Fruit fly (Drosophila melanogaster) whole organism, embryonic: ENCODE results near the gene Bro.

Experiments
- Aef1 ChIP-seq: fragments of 200-800 bp; sonication (Bioruptor generic); IDR thresholded peaks from 3 replicates; pipeline ENCODE4 v1.3.6; 2022; ENCODE audit warnings: missing biosample characterization, missing genetic modification characterization
- Antp ChIP-seq: fragments of 200-800 bp; sonication (Bioruptor generic); optimal IDR thresholded peaks from 3 replicates; lab custom pipeline; 2016; ENCODE audit warnings: missing biosample characterization, missing genetic modification characterization
- CG10321 ChIP-seq: fragments of 200-800 bp; sonication (Bioruptor generic); IDR thresholded peaks from 2 replicates; pipeline ENCODE4 v1.3.6; 2022; ENCODE audit warnings: missing biosample characterization, missing genetic modification characterization
- CG10462 ChIP-seq: fragments of 200-800 bp; sonication (Bioruptor generic); optimal IDR thresholded peaks from 2 replicates; lab custom pipeline; 2016; ENCODE audit warnings: missing biosample characterization, missing genetic modification characterization
- CG11560 ChIP-seq: fragments of 200-800 bp; sonication (Bioruptor generic); IDR thresholded peaks from 3 replicates; pipeline ENCODE4 v1.3.6; 2022; ENCODE audit warnings: missing biosample characterization, missing genetic modification characterization
- CG12155 ChIP-seq: fragments of 200-800 bp; sonication (Bioruptor generic); optimal IDR thresholded peaks from 3 replicates; lab custom pipeline; 2016; ENCODE audit warnings: missing biosample characterization, missing genetic modification characterization
- CG12391 ChIP-seq: fragments of 200-800 bp; sonication (Bioruptor generic); optimal IDR thresholded peaks from 3 replicates; lab custom pipeline; 2018; ENCODE audit warnings: missing biosample characterization, mild to moderate bottlenecking, missing genetic modification characterization, moderate library complexity
- CG15696 ChIP-seq: fragments of 200-800 bp; sonication (Bioruptor generic); optimal IDR thresholded peaks from 2 replicates; lab custom pipeline; 2019; ENCODE audit warnings: missing biosample characterization, mild to moderate bottlenecking, missing genetic modification characterization, moderate library complexity
- CG1647 ChIP-seq: fragments of 200-800 bp; sonication (Bioruptor generic); optimal IDR thresholded peaks from 3 replicates; lab custom pipeline; 2016; ENCODE audit warnings: missing biosample characterization, missing genetic modification characterization
- CG17186 ChIP-seq: fragments of 200-800 bp; sonication (Bioruptor generic); optimal IDR thresholded peaks from 3 replicates; lab custom pipeline; 2017; ENCODE audit warnings: missing biosample characterization, missing genetic modification reagents, missing genetic modification characterization
- CG17361 ChIP-seq: fragments of 200-800 bp; sonication (Bioruptor generic); IDR thresholded peaks from 3 replicates; pipeline ENCODE4 v1.3.6; 2022; ENCODE audit warnings: missing biosample characterization, missing genetic modification characterization
- CG17385 ChIP-seq: fragments of 200-800 bp; sonication (Bioruptor generic); optimal IDR thresholded peaks from 3 replicates; lab custom pipeline; 2018; ENCODE audit warnings: missing biosample characterization, mild to moderate bottlenecking, missing genetic modification characterization
- CG30431 ChIP-seq: fragments of 200-800 bp; sonication (Bioruptor generic); optimal IDR thresholded peaks from 2 replicates; lab custom pipeline; 2017; ENCODE audit warnings: missing biosample characterization, missing genetic modification characterization
- CG32767 ChIP-seq: fragments of 200-800 bp; sonication (Bioruptor generic); IDR thresholded peaks from 2 replicates; pipeline ENCODE4 v1.3.6; 2022; ENCODE audit warnings: missing biosample characterization, missing genetic modification characterization
- CG34376 ChIP-seq: fragments of 200-800 bp; sonication (Bioruptor generic); optimal IDR thresholded peaks from 2 replicates; lab custom pipeline; 2018; ENCODE audit warnings: missing biosample characterization, mild to moderate bottlenecking, missing genetic modification characterization
- CG4328 ChIP-seq: fragments of 200-800 bp; sonication (Bioruptor generic); optimal IDR thresholded peaks from 3 replicates; lab custom pipeline; 2017; ENCODE audit warnings: missing biosample characterization, missing genetic modification reagents, missing genetic modification characterization
- Camta ChIP-seq: fragments of 200-800 bp; sonication (Bioruptor generic); optimal IDR thresholded peaks from 2 replicates; lab custom pipeline; 2016; ENCODE audit warnings: missing biosample characterization, missing genetic modification characterization
- Doc3 ChIP-seq: fragments of 200-800 bp; sonication (Bioruptor generic); IDR thresholded peaks from 3 replicates; pipeline ENCODE4 v1.3.6; 2022; ENCODE audit warnings: missing biosample characterization, missing genetic modification characterization; ENCODE audit not compliant: partially characterized antibody
- E2f2 ChIP-seq: fragments of 200-800 bp; sonication (Bioruptor generic); IDR thresholded peaks from 2 replicates; pipeline ENCODE4 v1.3.6; 2022; ENCODE audit warnings: missing biosample characterization, missing genetic modification characterization
- Ets97D ChIP-seq: fragments of 200-800 bp; sonication (Bioruptor generic); optimal IDR thresholded peaks from 3 replicates; lab custom pipeline; 2016; ENCODE audit warnings: missing biosample characterization, missing genetic modification characterization
- Hey ChIP-seq: fragments of 200-800 bp; sonication (Bioruptor generic); optimal IDR thresholded peaks from 3 replicates; lab custom pipeline; 2018; ENCODE audit warnings: missing biosample characterization, mild to moderate bottlenecking, missing genetic modification characterization
- Hmr ChIP-seq: fragments of 200-800 bp; sonication (Bioruptor generic); optimal IDR thresholded peaks from 3 replicates; lab custom pipeline; 2017; ENCODE audit warnings: mild to moderate bottlenecking, missing biosample characterization, missing genetic modification reagents, missing genetic modification characterization
- MESR4 ChIP-seq: fragments of 200-800 bp; sonication (Bioruptor generic); optimal IDR thresholded peaks from 2 replicates; lab custom pipeline; 2018; ENCODE audit warnings: missing biosample characterization, mild to moderate bottlenecking, missing genetic modification characterization, moderate library complexity
- Med ChIP-seq: fragments of 200-800 bp; sonication (Bioruptor generic); peaks from one replicate; lab custom pipeline; 2016; ENCODE audit warnings: missing biosample characterization, missing genetic modification characterization, mild to moderate bottlenecking, inconsistent platforms, moderate library complexity
- Meics ChIP-seq: fragments of 200-800 bp; sonication (Bioruptor generic); optimal IDR thresholded peaks from 2 replicates; lab custom pipeline; 2017; ENCODE audit warnings: missing biosample characterization, mild to moderate bottlenecking, missing genetic modification characterization
- Poxn ChIP-seq: fragments of 200-800 bp; sonication (Bioruptor generic); IDR thresholded peaks from 2 replicates; pipeline ENCODE4 v1.3.6; 2022; ENCODE audit warnings: missing biosample characterization, missing genetic modification characterization
- Ptx1 ChIP-seq: fragments of 200-800 bp; sonication (Bioruptor generic); IDR thresholded peaks from 2 replicates; pipeline ENCODE4 v1.3.6; 2022; ENCODE audit warnings: missing biosample characterization, missing genetic modification characterization
- Scr ChIP-seq: fragments of 200-800 bp; sonication (Bioruptor generic); IDR thresholded peaks from 2 replicates; pipeline ENCODE4 v1.3.6; 2022; ENCODE audit warnings: missing biosample characterization, missing genetic modification characterization; ENCODE audit not compliant: partially characterized antibody
- Stat92E ChIP-seq, 3 experiments: fragments of >200 bp in 2 of 3; fragments of 200-800 bp in 1 of 3; sonication (Bioruptor generic) in 1 of 3; optimal IDR thresholded peaks; 2 replicates each; lab custom pipeline; 2017 to 2019; ENCODE audit warnings: missing biosample characterization in 3 of 3, missing genetic modification characterization in 3 of 3, mild to moderate bottlenecking in 1 of 3, moderate library complexity in 1 of 3
- cad ChIP-seq: fragments of >200 bp; optimal IDR thresholded peaks from 2 replicates; lab custom pipeline; 2017; ENCODE audit warnings: missing biosample characterization, missing genetic modification characterization
- ci ChIP-seq: fragments of 200-800 bp; sonication (Bioruptor generic); IDR thresholded peaks from 3 replicates; pipeline ENCODE4 v1.3.6; 2022; ENCODE audit warnings: missing biosample characterization, missing genetic modification characterization
- dati ChIP-seq: fragments of 200-800 bp; sonication (Bioruptor generic); IDR thresholded peaks from 2 replicates; pipeline ENCODE4 v1.3.6; 2022; ENCODE audit warnings: missing biosample characterization, missing genetic modification characterization
- dm ChIP-seq: fragments of 200-800 bp; sonication (Bioruptor generic); optimal IDR thresholded peaks from 3 replicates; lab custom pipeline; 2016; ENCODE audit warnings: missing biosample characterization, missing genetic modification characterization
- dmrt11E ChIP-seq: fragments of 200-800 bp; sonication (Bioruptor generic); optimal IDR thresholded peaks from 3 replicates; lab custom pipeline; 2018; ENCODE audit warnings: missing biosample characterization, mild to moderate bottlenecking, missing genetic modification characterization, moderate library complexity
- ewg ChIP-seq: fragments of 200-800 bp; sonication (Bioruptor generic); optimal IDR thresholded peaks from 3 replicates; lab custom pipeline; 2017; ENCODE audit warnings: mild to moderate bottlenecking, missing biosample characterization, missing genetic modification reagents, missing genetic modification characterization
- fd3F ChIP-seq: fragments of 200-800 bp; sonication (Bioruptor generic); optimal IDR thresholded peaks from 2 replicates; lab custom pipeline; 2018; ENCODE audit warnings: missing biosample characterization, mild to moderate bottlenecking, missing genetic modification characterization, moderate library complexity
- fd96Cb ChIP-seq: fragments of 200-800 bp; sonication (Bioruptor generic); optimal IDR thresholded peaks from 2 replicates; lab custom pipeline; 2018; ENCODE audit warnings: missing biosample characterization, mild to moderate bottlenecking, missing genetic modification characterization, moderate library complexity
- gce ChIP-seq: fragments of 200-800 bp; sonication (Bioruptor generic); IDR thresholded peaks from 3 replicates; pipeline ENCODE4 v1.3.6; 2022; ENCODE audit warnings: missing biosample characterization, missing genetic modification characterization
- gcm ChIP-seq: fragments of 200-800 bp; sonication (Bioruptor generic); optimal IDR thresholded peaks from 2 replicates; lab custom pipeline; 2019; ENCODE audit warnings: missing biosample characterization, mild to moderate bottlenecking, missing genetic modification characterization, moderate library complexity
- gfzf ChIP-seq: fragments of 200-800 bp; sonication (Bioruptor generic); optimal IDR thresholded peaks from 2 replicates; lab custom pipeline; 2016; ENCODE audit warnings: missing biosample characterization, mild to moderate bottlenecking, missing genetic modification characterization, moderate library complexity
- hth ChIP-seq: fragments of >200 bp; optimal IDR thresholded peaks from 2 replicates; lab custom pipeline; 2017; ENCODE audit warnings: inconsistent platforms
- kay ChIP-seq: fragments of 200-800 bp; sonication (Bioruptor generic); optimal IDR thresholded peaks from 2 replicates; lab custom pipeline; 2016; ENCODE audit warnings: missing biosample characterization, missing genetic modification characterization
- klu ChIP-seq: fragments of 200-800 bp; sonication (Bioruptor generic); IDR thresholded peaks from 2 replicates; pipeline ENCODE4 v1.3.6; 2022; ENCODE audit warnings: missing biosample characterization, missing genetic modification characterization
- kni ChIP-seq: fragments of 200-800 bp; sonication (Bioruptor generic); optimal IDR thresholded peaks from 3 replicates; lab custom pipeline; 2017; ENCODE audit warnings: mild to moderate bottlenecking, missing biosample characterization, missing genetic modification reagents, missing genetic modification characterization
- knrl ChIP-seq: fragments of 200-800 bp; sonication (Bioruptor generic); IDR thresholded peaks from 3 replicates; pipeline ENCODE4 v1.3.6; 2022; ENCODE audit warnings: missing biosample characterization, missing genetic modification characterization; ENCODE audit not compliant: partially characterized antibody
- mam ChIP-seq: fragments of 200-800 bp; sonication (Bioruptor generic); optimal IDR thresholded peaks from 3 replicates; lab custom pipeline; 2016; ENCODE audit warnings: missing biosample characterization, missing genetic modification characterization
- org-1 ChIP-seq: fragments of 200-800 bp; sonication (Bioruptor generic); optimal IDR thresholded peaks from 2 replicates; lab custom pipeline; 2017; ENCODE audit warnings: missing biosample characterization, missing genetic modification characterization
- sob ChIP-seq: fragments of 200-800 bp; sonication (Bioruptor generic); IDR thresholded peaks from 2 replicates; pipeline ENCODE4 v1.3.6; 2022; ENCODE audit warnings: missing biosample characterization, missing genetic modification characterization
- stwl ChIP-seq: fragments of 200-800 bp; sonication (Bioruptor generic); optimal IDR thresholded peaks from 3 replicates; lab custom pipeline; 2018; ENCODE audit warnings: missing biosample characterization, mild to moderate bottlenecking, missing genetic modification characterization, moderate library complexity
- unc-4 ChIP-seq: fragments of 200-800 bp; sonication (Bioruptor generic); IDR thresholded peaks from 2 replicates; pipeline ENCODE4 v1.3.6; 2022; ENCODE audit warnings: missing biosample characterization, missing genetic modification characterization; ENCODE audit not compliant: partially characterized antibody

Bro gene

DNA sequence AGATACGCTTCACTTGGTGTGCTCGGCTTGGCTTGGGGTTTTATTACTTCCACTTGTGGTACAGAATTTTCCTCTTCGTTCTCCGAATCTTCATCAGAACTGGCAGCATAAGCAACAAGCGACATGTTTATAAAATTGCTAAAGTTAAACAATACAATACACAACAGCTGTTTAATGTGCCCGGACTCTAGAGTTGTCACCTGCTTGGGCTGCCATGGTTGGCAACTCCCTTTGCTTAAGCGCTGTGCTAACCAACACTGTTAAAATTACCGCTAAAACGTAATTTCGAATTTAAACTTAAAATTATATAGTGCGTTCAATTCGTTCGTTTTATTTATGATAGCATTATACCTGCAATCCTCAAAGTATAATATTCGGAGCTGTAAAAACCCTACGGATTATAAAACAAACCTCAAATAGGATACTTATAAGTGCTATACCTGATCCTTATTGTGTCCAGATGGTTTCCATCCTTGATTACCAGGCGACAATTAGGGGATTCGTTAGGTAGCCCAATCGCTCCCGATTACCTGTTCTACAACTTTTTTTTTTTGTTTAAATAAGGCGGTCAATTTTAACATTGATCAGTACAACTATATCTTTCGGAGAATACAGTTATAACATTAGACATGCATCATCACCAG lies at the start of gene Bro, which contains the start of gene CG17249 (continued):
- TF ChIP-seq CG10321 (GFP tag; lab: Robert Waterston, UW) (peak; percentile 28; the same call in 1 of the 2 replicates), ewg (GFP tag; lab: Kevin White, UChicago) (no peak), CG12155 (GFP tag; lab: Kevin White, UChicago) (peak; percentile 43), Ets97D (GFP tag; lab: Kevin White, UChicago) (peak; percentile 78), Ptx1 (GFP tag; lab: Robert Waterston, UW) (0 out of 2 replicates have a peak, but pooled peaks have one; percentile 27), CG11560 (tag; lab: Robert Waterston, UW) (no peak), Med (peak; percentile 94), klu (GFP tag; lab: Robert Waterston, UW) (no peak), CG17385 (GFP tag; lab: Kevin White, UChicago) (peak; percentile 38), stwl (peak; percentile 42), Doc3 (GFP tag; lab: Robert Waterston, UW) (0 out of 3 replicates have a peak, but pooled peaks have one; percentile 21), hth (lab: Kevin White, UChicago) (no peak), gce (no peak), CG12391 (tag; lab: Kevin White, UChicago) (peak; percentile 19), Poxn (no peak), fd3F (GFP tag; lab: Kevin White, UChicago) (no peak), CG10462 (GFP tag; lab: Kevin White, UChicago) (peak; percentile 28), ci (GFP tag; lab: Robert Waterston, UW) (peak; percentile 23; the same call in 1 of the 3 replicates), Camta (GFP tag; lab: Kevin White, UChicago) (no peak), Antp (GFP tag; lab: Kevin White, UChicago) (peak; percentile 27), CG1647 (GFP tag; lab: Kevin White, UChicago) (peak; percentile 15), cad (GFP tag; lab: Kevin White, UChicago) (no peak), kni (GFP tag; lab: Kevin White, UChicago) (no peak), CG32767 (GFP tag; lab: Robert Waterston, UW) (0 out of 2 replicates have a peak, but pooled peaks have one; percentile 11), CG17361 (GFP tag; lab: Robert Waterston, UW) (no peak), mam (GFP tag; lab: Kevin White, UChicago) (peak; percentile 21), dati (GFP tag; lab: Robert Waterston, UW) (no peak), unc-4 (no peak), CG4328 (GFP tag; lab: Kevin White, UChicago) (no peak), MESR4 (GFP tag; lab: Kevin White, UChicago) (peak; percentile 78), dm (GFP tag; lab: Kevin White, UChicago) (peak; percentile 39), org-1 (GFP tag; lab: Kevin White, UChicago) (no peak), CG34376 (GFP tag; lab: Kevin White, UChicago) (peak; percentile 16), kay (no peak), sob (no peak), fd96Cb (tag; lab: Kevin White, UChicago) (no peak), CG15696 (tag; lab: Kevin White, UChicago) (no peak), Stat92E (GFP tag; optimal IDR thresholded peaks at IDR 0.05; lab: Kevin White, UChicago) (no peak), knrl (GFP tag; lab: Robert Waterston, UW) (no peak; the same call in 2 of the 3 replicates), Scr (GFP tag; lab: Robert Waterston, UW) (peak; percentile 25; the same call in 1 of the 2 replicates), gcm (GFP tag; lab: Kevin White, UChicago) (no peak), Meics (GFP tag; lab: Kevin White, UChicago) (peak; percentile 87), Hey (tag; lab: Kevin White, UChicago) (no peak), Aef1 (GFP tag; lab: Robert Waterston, UW) (no peak), gfzf (GFP tag; lab: Kevin White, UChicago) (peak; percentile 53), dmrt11E (no peak), E2f2 (GFP tag; lab: Robert Waterston, UW) (peak; percentile 97), CG30431 (GFP tag; lab: Kevin White, UChicago) (no peak), Hmr (GFP tag; lab: Kevin White, UChicago) (peak; percentile 42), CG17186 (GFP tag; lab: Kevin White, UChicago) (peak; percentile 49)
